Worm (Caenorhabditis elegans) whole organism, early embryonic: ENCODE data around the gene T21B4.3.

ENCODE experiments used
- B0310.2 ChIP-seq: sonication (generic microtip); optimal IDR thresholded peaks from 2 replicates; lab custom pipeline; 2016; ENCODE audit warnings: mild to moderate bottlenecking, missing genetic modification characterization, missing compliant biosample characterization
- F13C5.2 ChIP-seq: sonication (generic microtip); optimal IDR thresholded peaks from 2 replicates; lab custom pipeline; 2017; ENCODE audit warnings: mild to moderate bottlenecking, missing genetic modification characterization, inconsistent platforms, missing compliant biosample characterization
- aly-1 ChIP-seq: sonication (generic microtip); optimal IDR thresholded peaks from 2 replicates; lab custom pipeline; 2016; ENCODE audit warnings: missing genetic modification characterization, missing compliant biosample characterization
- ama-1 ChIP-seq: fragments of 150-350 bp; optimal IDR thresholded peaks from 2 replicates; lab custom pipeline; 2014
- ceh-13 ChIP-seq: fragments of 200-800 bp; sonication (Bioruptor generic); optimal IDR thresholded peaks from 2 replicates; lab custom pipeline; 2018; ENCODE audit warnings: mild to moderate bottlenecking, missing genetic modification characterization, missing compliant biosample characterization
- ceh-36 ChIP-seq: sonication (generic microtip); optimal IDR thresholded peaks from 2 replicates; lab custom pipeline; 2016; ENCODE audit warnings: missing genetic modification characterization, inconsistent platforms, missing compliant biosample characterization
- ets-7 ChIP-seq: sonication (generic microtip); optimal IDR thresholded peaks from 2 replicates; lab custom pipeline; 2016; ENCODE audit warnings: missing genotype, missing genetic modification characterization, missing compliant biosample characterization
- flt-1 ChIP-seq: fragments of 200-800 bp; sonication (Bioruptor generic); IDR thresholded peaks from 2 replicates; pipeline ENCODE4 v1.3.6; 2022; ENCODE audit warnings: missing genetic modification characterization, missing compliant biosample characterization
- hmbx-1 ChIP-seq: sonication (generic microtip); optimal IDR thresholded peaks from 2 replicates; lab custom pipeline; 2016; ENCODE audit warnings: mild to moderate bottlenecking, missing genetic modification characterization, missing compliant biosample characterization
- hmg-4 ChIP-seq: fragments of 200-800 bp; sonication (Bioruptor generic); optimal IDR thresholded peaks from 2 replicates; lab custom pipeline; 2018; ENCODE audit warnings: mild to moderate bottlenecking, missing genetic modification characterization, missing compliant biosample characterization
- hnd-1 ChIP-seq: sonication (generic microtip); optimal IDR thresholded peaks from 2 replicates; lab custom pipeline; 2016; ENCODE audit warnings: missing genetic modification characterization, missing compliant biosample characterization
- pes-1 ChIP-seq: fragments of 200-800 bp; sonication (Bioruptor generic); IDR thresholded peaks from 2 replicates; pipeline ENCODE4 v1.3.6; 2022; ENCODE audit warnings: missing genetic modification reagents, missing genetic modification characterization, missing compliant biosample characterization
- scrt-1 ChIP-seq: fragments of 200-800 bp; sonication (Bioruptor generic); IDR thresholded peaks from 2 replicates; pipeline ENCODE4 v1.3.6; 2022; ENCODE audit warnings: missing genetic modification characterization, missing compliant biosample characterization
- sea-1 ChIP-seq: fragments of 200-800 bp; sonication (Bioruptor generic); conservative IDR thresholded peaks from 2 replicates; pipeline ENCODE4 v1.3.6; 2022; ENCODE audit warnings: missing genetic modification characterization, missing compliant biosample characterization
- tbx-11 ChIP-seq: fragments of 200-800 bp; sonication (Bioruptor generic); IDR thresholded peaks from 2 replicates; pipeline ENCODE4 v1.3.6; 2022; ENCODE audit warnings: missing genetic modification characterization, missing compliant biosample characterization
- tbx-37 ChIP-seq: fragments of 200-800 bp; sonication (Bioruptor generic); conservative IDR thresholded peaks from 2 replicates; pipeline ENCODE4 v1.3.6; 2022; ENCODE audit warnings: missing genetic modification reagents, missing genetic modification characterization, missing compliant biosample characterization
- tra-4 ChIP-seq: sonication (generic microtip); optimal IDR thresholded peaks from 2 replicates; lab custom pipeline; 2017; ENCODE audit warnings: missing genetic modification characterization, missing compliant biosample characterization

Gene T21B4.3

ce11 chrII:12452754-12453352, 44.0 kb downstream of the T21B4.3 start, which contains the start of the genes sre-35 and sre-33:
Gene sre-35 (minus strand): TSS chrII:12452854.
Gene sre-33 (plus strand): TSS chrII:12453302.
- TF ChIP-seq pes-1 (no peak), ets-7 (tag; lab: Kevin White, UChicago) (no peak), ceh-36 (tag; lab: Kevin White, UChicago) (no peak), scrt-1 (GFP tag; lab: Robert Waterston, UW) (no peak), tbx-11 (GFP tag; lab: Robert Waterston, UW) (no peak), tbx-37 (GFP tag; lab: Robert Waterston, UW) (no peak), hmg-4 (GFP tag; lab: Kevin White, UChicago) (no peak), aly-1 (no peak), hnd-1 (tag; lab: Kevin White, UChicago) (no peak), F13C5.2 (no peak), ceh-13 (GFP tag; lab: Kevin White, UChicago) (no peak), hmbx-1 (tag; lab: Kevin White, UChicago) (no peak), flt-1 (GFP tag; lab: Robert Waterston, UW) (no peak)

- no peak for TF ChIP-seq ama-1
- no peak for TF ChIP-seq hnd-1 (tag; lab: Kevin White, UChicago)
- TF ChIP-seq B0310.2, result no peak
- TF ChIP-seq ets-7 (tag; lab: Kevin White, UChicago), result no peak
- TF ChIP-seq F13C5.2, result no peak
- no peak for TF ChIP-seq hmg-4 (GFP tag; lab: Kevin White, UChicago)
- TF ChIP-seq scrt-1 (GFP tag; lab: Robert Waterston, UW), result no peak
- no peak for TF ChIP-seq ceh-36 (tag; lab: Kevin White, UChicago)
- TF ChIP-seq sea-1 (GFP tag; lab: Robert Waterston, UW), result no peak
- no peak for TF ChIP-seq pes-1
- TF ChIP-seq tbx-37 (GFP tag; lab: Robert Waterston, UW), result no peak
- no peak for TF ChIP-seq aly-1
- TF ChIP-seq hmbx-1 (tag; lab: Kevin White, UChicago), result no peak
- TF ChIP-seq tbx-11 (GFP tag; lab: Robert Waterston, UW), result no peak
- no peak for TF ChIP-seq flt-1 (GFP tag; lab: Robert Waterston, UW)
- no peak for TF ChIP-seq tra-4 (tag; lab: Kevin White, UChicago)
Measured at ce11 chrII:12449849-12450248, 47.0 kb downstream of the T21B4.3 start, which contains the start of gene sre-34. Gene sre-34 (plus strand): TSS chrII:12450149.

- TF ChIP-seq pes-1 (no peak), hmbx-1 (tag; lab: Kevin White, UChicago) (no peak), tra-4 (tag; lab: Kevin White, UChicago) (no peak), B0310.2 (no peak), ets-7 (tag; lab: Kevin White, UChicago) (no peak), scrt-1 (GFP tag; lab: Robert Waterston, UW) (no peak), hmg-4 (GFP tag; lab: Kevin White, UChicago) (no peak), aly-1 (no peak), ceh-13 (GFP tag; lab: Kevin White, UChicago) (no peak), tbx-11 (GFP tag; lab: Robert Waterston, UW) (no peak)
Measured at ce11 chrII:12448241-12448640, 48.6 kb downstream of the T21B4.3 start, which contains the start of gene srh-27. Gene srh-27 (plus strand): TSS chrII:12448541.
